In the genomic region with DNA sequence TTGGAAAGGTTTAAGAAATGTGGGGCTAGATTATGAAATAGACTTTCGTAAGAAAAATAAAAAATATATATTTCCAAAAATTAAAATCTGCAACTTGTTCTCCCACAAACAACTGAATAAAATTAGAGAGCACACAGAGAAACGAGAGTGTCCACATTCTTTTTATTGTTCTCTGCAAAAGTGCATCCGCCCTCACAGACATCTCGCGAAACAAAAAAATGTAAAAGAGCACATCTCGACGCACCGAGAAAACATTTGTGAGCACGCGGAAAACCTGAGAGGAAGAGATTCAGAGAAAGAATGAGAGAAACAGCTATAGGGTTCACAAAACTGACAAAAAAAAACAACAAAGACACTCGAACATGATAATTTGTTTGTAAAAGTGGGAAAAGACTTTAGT, we compare ENCODE assay signal across 2 worm cellular contexts.
TF ChIP-seq lines count a peak whose summit lies in the region.

No protein-coding gene starts in this region.

TF ChIP-seq in whole organism, L1 larva, 84 proteins besides CTCF, POLR2A, EP300 and RAD21 (continued from another document):
- TF ChIP-seq ceh-88 (GFP tag; IDR thresholded peaks at IDR 0.05; lab: Robert Waterston, UW): no peak
- no peak for TF ChIP-seq ets-5 (GFP tag; IDR thresholded peaks at IDR 0.05; lab: Robert Waterston, UW)
- TF ChIP-seq hlh-17 (GFP tag; optimal IDR thresholded peaks at IDR 0.05; lab: Kevin White, UChicago; ENCODE audit: borderline replicate concordance): no peak
- TF ChIP-seq fkh-8 (tag; optimal IDR thresholded peaks at IDR 0.05; lab: Kevin White, UChicago): peak; percentile 24
- peak; percentile 67 for TF ChIP-seq fkh-10 (GFP tag; optimal IDR thresholded peaks at IDR 0.05; lab: Kevin White, UChicago)
- no peak for TF ChIP-seq sptf-1 (tag; optimal IDR thresholded peaks at IDR 0.05; lab: Kevin White, UChicago)
- no peak for TF ChIP-seq egl-13 (tag; optimal IDR thresholded peaks at IDR 0.05; lab: Kevin White, UChicago)
- peak; percentile 3 for TF ChIP-seq mep-1 (tag; optimal IDR thresholded peaks at IDR 0.05; lab: Kevin White, UChicago)
- TF ChIP-seq snu-23 (GFP tag; optimal IDR thresholded peaks at IDR 0.05; lab: Kevin White, UChicago): no peak
- TF ChIP-seq nhr-47 (tag; optimal IDR thresholded peaks at IDR 0.05; lab: Kevin White, UChicago): no peak
- no peak for TF ChIP-seq lin-35 (GFP tag; optimal IDR thresholded peaks at IDR 0.05; lab: Kevin White, UChicago)
- no peak for TF ChIP-seq nhr-85 (tag; lab: Kevin White, UChicago)
- no peak for TF ChIP-seq lin-13 (GFP tag; optimal IDR thresholded peaks at IDR 0.05; lab: Kevin White, UChicago)
- TF ChIP-seq ztf-4 (tag; optimal IDR thresholded peaks at IDR 0.05; lab: Kevin White, UChicago): no peak
- no peak for TF ChIP-seq F16B12.6 (tag; optimal IDR thresholded peaks at IDR 0.05; lab: Kevin White, UChicago)
- no peak for TF ChIP-seq rnt-1 (tag; optimal IDR thresholded peaks at IDR 0.05; lab: Kevin White, UChicago)
- no peak for TF ChIP-seq C34B4.2 (tag; optimal IDR thresholded peaks at IDR 0.05; lab: Kevin White, UChicago)
- no peak for TF ChIP-seq nhr-77 (tag; optimal IDR thresholded peaks at IDR 0.05; lab: Kevin White, UChicago)
- TF ChIP-seq efl-1 (optimal IDR thresholded peaks at IDR 0.05; lab: Kevin White, UChicago): no peak
- peak; percentile 2 to 3 for TF ChIP-seq efl-1 (GFP tag; optimal IDR thresholded peaks at IDR 0.05 in 1 of 2; lab: Kevin White, UChicago)
- peak; percentile 12 to 31 for TF ChIP-seq lsy-2 (tag; optimal IDR thresholded peaks at IDR 0.05; lab: Kevin White, UChicago)
- TF ChIP-seq lir-3 (tag; optimal IDR thresholded peaks at IDR 0.05; lab: Kevin White, UChicago; ENCODE audit: poor library complexity): no peak
- peak; percentile 31 for TF ChIP-seq mef-2 (tag; optimal IDR thresholded peaks at IDR 0.05; lab: Kevin White, UChicago)
- TF ChIP-seq dsc-1 (tag; optimal IDR thresholded peaks at IDR 0.05; lab: Kevin White, UChicago): peak; percentile 14
- no peak for TF ChIP-seq pqm-1 (tag; optimal IDR thresholded peaks at IDR 0.05; lab: Kevin White, UChicago)
- no peak for TF ChIP-seq ceh-82 (tag; optimal IDR thresholded peaks at IDR 0.05; lab: Kevin White, UChicago)
- TF ChIP-seq unc-86 (tag; optimal IDR thresholded peaks at IDR 0.05; lab: Kevin White, UChicago): no peak
- TF ChIP-seq pag-3 (tag; optimal IDR thresholded peaks at IDR 0.05; lab: Kevin White, UChicago; ENCODE audit: borderline replicate concordance, insufficient read depth): no peak
- TF ChIP-seq ces-1 (GFP tag; optimal IDR thresholded peaks at IDR 0.05; lab: Kevin White, UChicago): no peak
- no peak for TF ChIP-seq nhr-28 (tag; optimal IDR thresholded peaks at IDR 0.05; lab: Kevin White, UChicago)
- TF ChIP-seq ceh-90 (tag; optimal IDR thresholded peaks at IDR 0.05; lab: Kevin White, UChicago): no peak
- no peak for TF ChIP-seq jun-1 (tag; optimal IDR thresholded peaks at IDR 0.05; lab: Kevin White, UChicago)
- no peak for TF ChIP-seq ztf-11 (tag; optimal IDR thresholded peaks at IDR 0.05; lab: Kevin White, UChicago)
- no peak for TF ChIP-seq mdl-1 (tag; optimal IDR thresholded peaks at IDR 0.05; lab: Kevin White, UChicago)
- no peak for TF ChIP-seq fkh-4 (tag; optimal IDR thresholded peaks at IDR 0.05; lab: Kevin White, UChicago; ENCODE audit: borderline replicate concordance)
- no peak for TF ChIP-seq irx-1 (tag; optimal IDR thresholded peaks at IDR 0.05; lab: Kevin White, UChicago)
- TF ChIP-seq vab-15 (tag; optimal IDR thresholded peaks at IDR 0.05; lab: Kevin White, UChicago): no peak
- peak; percentile 86 for TF ChIP-seq lin-14 (GFP tag; optimal IDR thresholded peaks at IDR 0.05; lab: Kevin White, UChicago)

TF ChIP-seq in whole organism, L4 larva, 104 proteins besides CTCF, POLR2A, EP300 and RAD21 (continued from another document):
- peak; percentile 52 for TF ChIP-seq hlh-30 (tag; optimal IDR thresholded peaks at IDR 0.05; lab: Kevin White, UChicago; ENCODE audit: insufficient read depth)
- peak in 1 of 2 experiments; percentile 93 for TF ChIP-seq unc-62 (GFP tag; optimal IDR thresholded peaks at IDR 0.05 in 1 of 2; lab: Kevin White, UChicago)
- TF ChIP-seq unc-62 (tag; optimal IDR thresholded peaks at IDR 0.05; lab: Kevin White, UChicago): no peak
- no peak for TF ChIP-seq nhr-28 (tag; optimal IDR thresholded peaks at IDR 0.05; lab: Kevin White, UChicago)
- no peak for TF ChIP-seq nhr-42 (GFP tag; IDR thresholded peaks at IDR 0.05; lab: Robert Waterston, UW)
